Fruit fly (Drosophila melanogaster) S2 (cell line): ENCODE results near the gene CG31909.

Source experiments
- CG8478 ChIP-seq: fragments of >200 bp; optimal IDR thresholded peaks from 2 replicates; lab custom pipeline; 2018
- CTCF ChIP-seq, 2 experiments: fragments of >200 bp; optimal IDR thresholded peaks; 2 replicates each; lab custom pipeline; 2018

DNA sequence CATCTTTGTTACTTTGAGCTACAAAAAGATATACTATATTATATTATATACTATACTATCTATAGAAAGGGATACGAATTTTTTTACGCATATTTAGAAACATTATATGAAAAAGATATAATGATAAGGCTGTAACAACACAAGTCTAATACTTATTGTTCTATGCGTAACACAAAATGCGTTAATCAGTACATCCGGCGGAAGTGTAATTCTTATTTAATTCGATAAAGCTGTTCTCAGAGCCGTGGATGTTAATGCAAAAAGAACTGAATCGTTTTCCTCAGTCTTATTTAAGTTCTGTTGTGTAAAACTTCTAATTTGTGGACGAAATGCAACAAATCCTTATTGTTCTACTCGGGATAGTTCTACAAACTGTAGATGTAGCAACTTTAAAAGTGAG is 29.9 kb upstream of the CG31909 start, which contains the start of gene CG43799:
- TF ChIP-seq CTCF (optimal IDR thresholded peaks at IDR 0.05; lab: Kevin White, UChicago) (no peak), CG8478 (no peak)
